Fruit fly (Drosophila melanogaster) S2 (cell line): ENCODE data around the gene TotM.

Experiments
- CG8478 ChIP-seq: fragments of >200 bp; optimal IDR thresholded peaks from 2 replicates; lab custom pipeline; 2018
- CTCF ChIP-seq, 2 experiments: fragments of >200 bp; optimal IDR thresholded peaks; 2 replicates each; lab custom pipeline; 2018

TotM gene

dm6 chr2L:5296672-5297288 lies 32.9 kb upstream of the TotM start:
- TF ChIP-seq CG8478 (lab: Kevin White, UChicago) (no peak), CTCF (optimal IDR thresholded peaks at IDR 0.05; lab: Kevin White, UChicago) (no peak)

DNA sequence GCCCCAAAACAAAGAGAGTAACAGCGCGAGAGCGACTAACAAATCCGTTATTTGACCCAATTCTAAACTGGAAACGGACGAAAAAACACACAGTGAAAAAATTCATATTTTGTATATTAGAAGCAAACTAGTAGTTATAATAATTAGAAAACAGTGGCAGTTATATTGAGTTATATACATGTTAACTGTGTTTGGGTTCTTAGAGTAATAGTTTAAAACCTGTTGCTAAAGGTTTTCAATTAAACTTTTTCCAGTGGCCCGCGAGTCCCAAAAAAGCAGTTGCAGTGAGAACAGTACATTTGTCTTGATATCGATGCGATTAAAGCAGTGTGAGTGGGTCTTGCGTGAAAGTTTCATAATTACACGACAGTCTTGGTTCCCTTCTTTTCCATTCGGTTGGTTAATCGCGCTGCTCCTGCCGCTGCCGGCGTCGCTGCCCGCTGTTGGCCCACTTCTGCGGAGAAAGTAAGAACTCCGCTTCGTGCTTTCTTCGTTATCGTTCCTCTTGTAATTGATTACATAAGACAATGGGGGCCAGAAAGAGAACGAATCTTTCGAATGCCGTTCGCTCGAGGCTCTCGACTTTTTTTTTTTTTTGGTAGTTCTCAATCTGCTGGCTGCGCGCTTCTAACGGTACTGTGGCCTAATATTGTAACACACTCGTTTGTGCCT lies 32.2 kb upstream of the TotM start:
- TF ChIP-seq CG8478 (lab: Kevin White, UChicago) (no peak), CTCF (optimal IDR thresholded peaks at IDR 0.05; lab: Kevin White, UChicago) (no peak)

- TF ChIP-seq CG8478 (lab: Kevin White, UChicago) (no peak), CTCF (optimal IDR thresholded peaks at IDR 0.05; lab: Kevin White, UChicago) (no peak)
These were observed 31.7 kb upstream of the TotM start for dm6 chr2L:5297961-5298311.

DNA sequence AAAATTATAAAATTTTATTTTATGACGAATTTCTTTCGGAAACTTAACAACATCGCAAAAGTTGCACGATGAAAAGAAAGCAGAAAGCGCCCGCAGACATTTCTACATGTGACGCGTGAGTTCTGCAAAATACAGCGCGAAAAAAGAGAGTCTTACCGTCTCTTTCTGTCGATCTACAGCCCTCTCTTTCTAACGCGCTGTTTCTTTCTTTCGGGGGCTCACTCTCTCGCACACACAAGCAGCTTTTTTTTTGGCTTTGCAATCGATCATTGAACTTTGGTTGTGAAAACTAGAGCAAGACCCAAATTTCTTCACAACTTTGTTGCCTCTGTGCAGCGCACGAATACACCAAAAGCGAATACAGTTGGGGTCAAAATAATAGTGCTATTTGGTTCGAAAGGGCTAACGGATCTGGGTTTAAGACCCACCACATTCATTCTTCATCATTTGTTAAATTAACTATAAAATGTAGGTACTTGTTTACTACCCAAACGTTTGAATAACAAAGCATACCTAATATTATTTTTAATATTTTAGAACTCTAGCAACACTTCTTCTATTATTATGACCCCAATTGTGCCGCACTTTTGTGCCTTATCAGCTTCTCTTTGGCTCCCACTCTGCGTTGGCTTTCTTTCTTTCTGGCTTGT lies 30.6 kb upstream of the TotM start:
- no peak for TF ChIP-seq CG8478 (lab: Kevin White, UChicago)
- no peak for TF ChIP-seq CTCF (optimal IDR thresholded peaks at IDR 0.05; lab: Kevin White, UChicago)

DNA sequence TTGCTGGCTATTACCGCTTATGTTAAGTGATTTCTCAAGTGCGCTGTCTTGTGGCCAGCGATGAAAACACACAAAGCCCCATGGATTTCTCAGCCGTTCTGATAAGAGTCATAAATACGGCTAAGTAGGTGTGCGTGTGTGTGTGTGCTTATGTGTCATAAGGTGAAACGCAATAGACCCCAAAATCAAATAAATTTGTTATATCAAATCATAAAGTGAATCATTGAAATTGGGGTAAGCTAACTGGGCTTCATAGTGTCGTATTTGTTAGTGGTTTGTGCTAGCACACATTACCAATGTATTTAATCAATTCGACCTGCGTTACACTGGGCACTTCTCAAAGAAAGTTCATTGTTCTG lies 30.1 kb upstream of the TotM start:
- TF ChIP-seq CTCF (optimal IDR thresholded peaks at IDR 0.05; lab: Kevin White, UChicago), result no peak
- TF ChIP-seq CG8478 (lab: Kevin White, UChicago), result no peak

dm6 chr2L:5300237-5300668 lies 29.4 kb upstream of the TotM start:
- TF ChIP-seq CG8478 (lab: Kevin White, UChicago) (no peak), CTCF (optimal IDR thresholded peaks at IDR 0.05; lab: Kevin White, UChicago) (no peak)

- TF ChIP-seq CTCF (optimal IDR thresholded peaks at IDR 0.05; lab: Kevin White, UChicago) (no peak), CG8478 (lab: Kevin White, UChicago) (no peak)
These were observed 28.7 kb upstream of the TotM start for dm6 chr2L:5300785-5301616.

- TF ChIP-seq CG8478 (lab: Kevin White, UChicago) (no peak), CTCF (optimal IDR thresholded peaks at IDR 0.05; lab: Kevin White, UChicago) (no peak)
These were observed 27.4 kb upstream of the TotM start for dm6 chr2L:5302284-5302683.

DNA sequence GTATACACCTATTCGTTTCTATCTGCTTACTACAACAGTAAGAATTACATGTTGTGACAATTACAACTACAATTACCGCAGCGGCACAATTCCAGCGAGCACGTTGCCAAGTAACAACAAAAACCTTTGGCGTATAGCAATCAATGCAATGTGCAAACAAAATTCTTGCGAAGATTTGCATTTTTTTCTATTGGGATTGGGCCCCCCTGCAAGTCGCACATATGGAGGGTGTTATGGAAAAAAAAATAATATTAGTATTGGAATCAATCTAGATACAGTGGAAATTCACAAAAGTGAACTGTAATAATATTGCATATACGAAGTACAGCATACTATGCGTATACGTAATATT lies 27.0 kb upstream of the TotM start:
- TF ChIP-seq CG8478 (lab: Kevin White, UChicago) (no peak), CTCF (optimal IDR thresholded peaks at IDR 0.05; lab: Kevin White, UChicago) (no peak)

- no peak for TF ChIP-seq CG8478 (lab: Kevin White, UChicago)
- TF ChIP-seq CTCF (optimal IDR thresholded peaks at IDR 0.05; lab: Kevin White, UChicago), result no peak
These were observed 26.4 kb upstream of the TotM start for dm6 chr2L:5303044-5303904.

dm6 chr2L:5304367-5304766 lies 25.3 kb upstream of the TotM start:
- no peak for TF ChIP-seq CG8478 (lab: Kevin White, UChicago)
- TF ChIP-seq CTCF (optimal IDR thresholded peaks at IDR 0.05; lab: Kevin White, UChicago), result no peak

DNA sequence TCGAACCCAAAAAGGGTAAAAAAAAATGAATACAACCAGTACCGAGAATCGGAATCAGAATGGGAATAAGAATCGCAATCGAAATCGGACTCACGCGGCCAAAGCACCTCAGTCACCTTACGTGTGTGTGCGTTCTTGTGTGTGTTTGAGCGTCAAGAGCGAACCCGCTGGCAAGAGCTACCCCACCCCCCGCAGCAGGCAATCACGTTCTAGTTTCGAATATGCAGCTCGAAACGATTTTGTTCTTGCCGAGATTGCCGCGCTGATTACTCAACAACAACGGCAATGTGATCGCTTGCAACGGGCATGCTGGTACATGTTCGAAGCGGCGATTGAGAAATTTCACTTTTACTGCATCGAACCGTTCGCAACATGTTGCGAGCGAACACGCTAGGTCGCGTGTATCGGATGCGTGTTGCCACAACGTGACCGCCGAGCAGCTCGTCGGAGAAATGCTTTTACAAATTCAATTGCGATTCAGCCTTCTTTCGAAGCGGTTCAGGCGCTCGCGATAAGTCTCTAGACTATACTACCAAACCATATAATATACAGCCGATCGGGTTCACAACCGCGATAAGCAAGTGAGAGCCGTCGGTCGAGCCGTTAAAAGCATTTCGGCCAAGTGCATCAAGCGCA lies 24.3 kb upstream of the TotM start:
- TF ChIP-seq CTCF (optimal IDR thresholded peaks at IDR 0.05; lab: Kevin White, UChicago) (peak in 1 of 2 experiments; percentile 14), CG8478 (lab: Kevin White, UChicago) (no peak)

DNA sequence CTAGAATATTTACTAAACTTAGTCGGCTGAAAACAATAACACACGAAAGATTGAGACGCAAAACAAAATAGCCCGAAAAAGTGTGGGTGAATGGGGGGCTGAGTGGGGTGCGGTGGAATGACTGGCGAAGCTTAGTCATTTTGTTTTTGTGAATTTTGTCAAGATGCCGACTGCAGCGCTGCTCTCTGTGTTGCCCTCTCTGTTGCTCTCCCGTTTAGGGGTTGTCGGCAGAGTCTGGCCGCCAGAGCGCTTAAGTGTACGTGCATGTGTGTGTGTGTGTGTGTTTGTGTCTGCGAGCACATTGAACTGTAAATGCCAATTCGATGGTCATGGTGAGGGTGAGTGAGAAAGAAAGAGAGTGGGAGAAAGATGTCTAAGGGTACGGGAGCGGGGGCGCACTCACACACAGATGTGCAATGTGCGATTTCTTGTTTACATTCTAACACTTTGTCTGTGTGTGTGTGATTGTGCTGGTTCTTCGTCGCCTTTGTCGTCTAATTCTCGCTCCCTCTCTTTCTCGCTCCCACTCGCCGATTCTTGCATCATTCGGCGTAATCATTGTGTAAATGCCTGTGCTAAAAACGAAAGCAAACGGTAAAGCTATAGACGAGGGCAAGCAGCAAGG lies 23.2 kb upstream of the TotM start:
- TF ChIP-seq CTCF (optimal IDR thresholded peaks at IDR 0.05; lab: Kevin White, UChicago) (peak in 1 of 2 experiments; percentile 29), CG8478 (lab: Kevin White, UChicago) (no peak)
